Fruit fly (Drosophila melanogaster): ENCODE data around the gene CG7377.
"Not testable (repeated sequence)": the region's sequence is repeated elsewhere in the genome, so short reads cannot be mapped to it uniquely, and the experiment has no call there.

CG7377 gene

dm6 chr3L:11589395-11589794 lies at the start of gene CG7377:
TSS of gene CG7377 (plus strand) at chr3L:11589695.
- TF ChIP-seq CG13204 (GFP tag; optimal IDR thresholded peaks at IDR 0.05); CG4496 (GFP tag; IDR thresholded peaks at IDR 0.05); CG14655 (GFP tag; optimal IDR thresholded peaks at IDR 0.05): not testable (repeated sequence)

dm6 chr3L:11540330-11540702 lies 49.2 kb upstream of the CG7377 start:
- TF ChIP-seq Pif1A (GFP tag; optimal IDR thresholded peaks at IDR 0.05) (no peak), Snoo (tag; optimal IDR thresholded peaks at IDR 0.05) (no peak), rn (GFP tag; IDR thresholded peaks at IDR 0.05) (no peak), CG9948 (tag; optimal IDR thresholded peaks at IDR 0.05) (no peak), D1 (tag; optimal IDR thresholded peaks at IDR 0.05) (no peak), fd96Ca (GFP tag; IDR thresholded peaks at IDR 0.05) (no peak)

- no peak for TF ChIP-seq CG32121 (GFP tag; IDR thresholded peaks at IDR 0.05)
- no peak for TF ChIP-seq Pif1B (GFP tag; optimal IDR thresholded peaks at IDR 0.05)
- TF ChIP-seq rn (GFP tag; IDR thresholded peaks at IDR 0.05): no peak
- TF ChIP-seq CG17806 (tag; optimal IDR thresholded peaks at IDR 0.05): no peak
- TF ChIP-seq CG15710 (tag; optimal IDR thresholded peaks at IDR 0.05): no peak
- TF ChIP-seq CG12605 (GFP tag; IDR thresholded peaks at IDR 0.05): no peak
- TF ChIP-seq Snoo (tag; optimal IDR thresholded peaks at IDR 0.05): no peak
- TF ChIP-seq Pif1A (GFP tag; optimal IDR thresholded peaks at IDR 0.05): no peak
- TF ChIP-seq Ets98B (GFP tag; IDR thresholded peaks at IDR 0.05): no peak
- TF ChIP-seq CG10348 (GFP tag; IDR thresholded peaks at IDR 0.05): no peak
- TF ChIP-seq CG13204 (GFP tag; optimal IDR thresholded peaks at IDR 0.05): no peak
- no peak for TF ChIP-seq CG34367 (tag; optimal IDR thresholded peaks at IDR 0.05)
Observed at dm6 chr3L:11542437-11542836, 47.1 kb upstream of the CG7377 start.

- no peak for TF ChIP-seq Ets98B (GFP tag; IDR thresholded peaks at IDR 0.05)
- TF ChIP-seq fd96Ca (GFP tag; IDR thresholded peaks at IDR 0.05): no peak
- TF ChIP-seq CG12605 (GFP tag; IDR thresholded peaks at IDR 0.05): no peak
Observed at dm6 chr3L:11542948-11543347, 46.5 kb upstream of the CG7377 start.

- TF ChIP-seq CG15710 (tag; optimal IDR thresholded peaks at IDR 0.05) (no peak), CG10348 (GFP tag; IDR thresholded peaks at IDR 0.05) (no peak), gl (tag; optimal IDR thresholded peaks at IDR 0.05) (no peak), CG17806 (tag; optimal IDR thresholded peaks at IDR 0.05) (no peak), CG4496 (GFP tag; IDR thresholded peaks at IDR 0.05) (0 out of 3 replicates have a peak, but pooled peaks have one; percentile 22), CG32121 (GFP tag; IDR thresholded peaks at IDR 0.05) (no peak), CG13204 (GFP tag; optimal IDR thresholded peaks at IDR 0.05) (no peak), CG8159 (tag; optimal IDR thresholded peaks at IDR 0.05) (peak; percentile 83)
Observed at dm6 chr3L:11543681-11544299, 45.7 kb upstream of the CG7377 start.

dm6 chr3L:11547302-11547994 lies 42.0 kb upstream of the CG7377 start:
- TF ChIP-seq Pif1A (GFP tag; optimal IDR thresholded peaks at IDR 0.05): no peak
- TF ChIP-seq Ets98B (GFP tag; IDR thresholded peaks at IDR 0.05): peak; percentile 13; the same call in 1 of the 2 replicates

dm6 chr3L:11548009-11548408 lies 41.5 kb upstream of the CG7377 start:
- no peak for TF ChIP-seq CG14655 (GFP tag; optimal IDR thresholded peaks at IDR 0.05)
- no peak for TF ChIP-seq CG10348 (GFP tag; IDR thresholded peaks at IDR 0.05)
- TF ChIP-seq gl (tag; optimal IDR thresholded peaks at IDR 0.05): no peak
- TF ChIP-seq CG15710 (tag; optimal IDR thresholded peaks at IDR 0.05): no peak
- TF ChIP-seq CG4496 (GFP tag; IDR thresholded peaks at IDR 0.05): no peak
- TF ChIP-seq CG8301 (tag; optimal IDR thresholded peaks at IDR 0.05): no peak
- no peak for TF ChIP-seq Pif1B (GFP tag; optimal IDR thresholded peaks at IDR 0.05)
- no peak for TF ChIP-seq CG13204 (GFP tag; optimal IDR thresholded peaks at IDR 0.05)
- TF ChIP-seq fd96Ca (GFP tag; IDR thresholded peaks at IDR 0.05): no peak
- no peak for TF ChIP-seq Pif1A (GFP tag; optimal IDR thresholded peaks at IDR 0.05)
- no peak for TF ChIP-seq CG12605 (GFP tag; IDR thresholded peaks at IDR 0.05)
- TF ChIP-seq CG17806 (tag; optimal IDR thresholded peaks at IDR 0.05): no peak
- no peak for TF ChIP-seq EcR (GFP tag; optimal IDR thresholded peaks at IDR 0.05)
- TF ChIP-seq CG8159 (tag; optimal IDR thresholded peaks at IDR 0.05): no peak
- TF ChIP-seq Ets98B (GFP tag; IDR thresholded peaks at IDR 0.05): no peak
- TF ChIP-seq CG9948 (tag; optimal IDR thresholded peaks at IDR 0.05): no peak
- TF ChIP-seq CG34367 (tag; optimal IDR thresholded peaks at IDR 0.05): no peak
- no peak for TF ChIP-seq rn (GFP tag; IDR thresholded peaks at IDR 0.05)

Data from whole organism, pupa.